Fruit fly (Drosophila melanogaster) whole organism, pupa: ENCODE results near the gene Jhbp2.
A peak's percentile ranks its signal among the peaks of the same experiment; 100 is the strongest.

Experiments used
- CG10348 ChIP-seq: fragments of 200-800 bp; sonication (Bioruptor generic); IDR thresholded peaks from 2 replicates; pipeline ENCODE4 v1.3.6; 2022; ENCODE audit warnings: missing biosample characterization, missing genetic modification characterization
- CG12605 ChIP-seq: fragments of 200-800 bp; sonication (Bioruptor generic); IDR thresholded peaks from 2 replicates; pipeline ENCODE4 v1.3.6; 2022; ENCODE audit warnings: missing biosample characterization, missing genetic modification characterization
- CG13204 ChIP-seq: fragments of 200-800 bp; sonication (Bioruptor generic); optimal IDR thresholded peaks from 2 replicates; lab custom pipeline; 2018; ENCODE audit warnings: missing biosample characterization, mild to moderate bottlenecking, missing genetic modification characterization, moderate library complexity
- CG14655 ChIP-seq: fragments of 200-800 bp; sonication (Bioruptor generic); optimal IDR thresholded peaks from 3 replicates; lab custom pipeline; 2017; ENCODE audit warnings: mild to moderate bottlenecking, missing biosample characterization, missing genetic modification reagents, missing genetic modification characterization
- CG15710 ChIP-seq: fragments of 200-800 bp; sonication (Bioruptor generic); optimal IDR thresholded peaks from 2 replicates; lab custom pipeline; 2018; ENCODE audit warnings: missing biosample characterization, mild to moderate bottlenecking, missing genetic modification characterization, moderate library complexity
- CG17806 ChIP-seq: fragments of 200-800 bp; sonication (Bioruptor generic); optimal IDR thresholded peaks from 2 replicates; lab custom pipeline; 2018; ENCODE audit warnings: missing biosample characterization, mild to moderate bottlenecking, missing genetic modification characterization, moderate library complexity
- CG32121 ChIP-seq: fragments of 200-800 bp; sonication (Bioruptor generic); IDR thresholded peaks from 2 replicates; pipeline ENCODE4 v1.3.6; 2022; ENCODE audit warnings: missing biosample characterization, missing genetic modification characterization
- CG34367 ChIP-seq: fragments of 200-800 bp; sonication (Bioruptor generic); optimal IDR thresholded peaks from 2 replicates; lab custom pipeline; 2018; ENCODE audit warnings: missing biosample characterization, mild to moderate bottlenecking, missing genetic modification characterization
- CG4496 ChIP-seq: fragments of 200-800 bp; sonication (Bioruptor generic); IDR thresholded peaks from 3 replicates; pipeline ENCODE4 v1.3.6; 2022; ENCODE audit warnings: missing biosample characterization, missing genetic modification characterization
- CG8159 ChIP-seq: fragments of 200-800 bp; sonication (Bioruptor generic); optimal IDR thresholded peaks from 3 replicates; lab custom pipeline; 2018; ENCODE audit warnings: missing biosample characterization, mild to moderate bottlenecking, missing genetic modification characterization, moderate library complexity
- CG8301 ChIP-seq: fragments of 200-800 bp; sonication (Bioruptor generic); optimal IDR thresholded peaks from 2 replicates; lab custom pipeline; 2018; ENCODE audit warnings: missing biosample characterization, mild to moderate bottlenecking, missing genetic modification characterization
- CG9948 ChIP-seq: fragments of 200-800 bp; sonication (Bioruptor generic); optimal IDR thresholded peaks from 2 replicates; lab custom pipeline; 2018; ENCODE audit warnings: missing biosample characterization, mild to moderate bottlenecking, missing genetic modification characterization, moderate library complexity
- D1 ChIP-seq: fragments of 200-800 bp; sonication (Bioruptor generic); optimal IDR thresholded peaks from 2 replicates; lab custom pipeline; 2018; ENCODE audit warnings: missing biosample characterization, mild to moderate bottlenecking, missing genetic modification characterization, moderate library complexity
- EcR ChIP-seq: fragments of 200-800 bp; sonication (Bioruptor generic); optimal IDR thresholded peaks from 3 replicates; lab custom pipeline; 2019; ENCODE audit warnings: missing biosample characterization, missing genetic modification characterization, mild to moderate bottlenecking, moderate library complexity, missing genetic modification reagents
- Ets98B ChIP-seq: fragments of 200-800 bp; sonication (Bioruptor generic); IDR thresholded peaks from 2 replicates; pipeline ENCODE4 v1.3.6; 2022; ENCODE audit warnings: missing biosample characterization, missing genetic modification characterization
- Pif1A ChIP-seq: fragments of 200-800 bp; sonication (Bioruptor generic); optimal IDR thresholded peaks from 3 replicates; lab custom pipeline; 2016; ENCODE audit warnings: missing biosample characterization, missing genetic modification characterization
- Pif1B ChIP-seq: fragments of 200-800 bp; sonication (Bioruptor generic); optimal IDR thresholded peaks from 3 replicates; lab custom pipeline; 2016; ENCODE audit warnings: missing biosample characterization, missing genetic modification characterization
- Snoo ChIP-seq: fragments of 200-800 bp; sonication (Bioruptor generic); optimal IDR thresholded peaks from 3 replicates; lab custom pipeline; 2017; ENCODE audit warnings: missing biosample characterization, mild to moderate bottlenecking, missing genetic modification characterization, inconsistent platforms
- fd96Ca ChIP-seq: fragments of 200-800 bp; sonication (Bioruptor generic); IDR thresholded peaks from 3 replicates; pipeline ENCODE4 v1.3.6; 2022; ENCODE audit warnings: missing biosample characterization, missing genetic modification characterization
- gl ChIP-seq: fragments of 200-800 bp; sonication (Bioruptor generic); optimal IDR thresholded peaks from 2 replicates; lab custom pipeline; 2018; ENCODE audit warnings: missing biosample characterization, mild to moderate bottlenecking, missing genetic modification characterization
- rn ChIP-seq: fragments of 200-800 bp; sonication (Bioruptor generic); IDR thresholded peaks from 2 replicates; pipeline ENCODE4 v1.3.6; 2022; ENCODE audit warnings: missing biosample characterization, missing genetic modification characterization

Jhbp2 gene

dm6 chr3R:4952571-4952929 lies 8.6 kb downstream of the Jhbp2 start, which contains the start of gene Ubc6:
TSS of gene Ubc6 (minus strand) at chr3R:4952682.
- TF ChIP-seq CG8159 (tag; lab: Kevin White, UChicago) (peak; percentile 15), Pif1B (GFP tag; lab: Kevin White, UChicago) (peak; percentile 30), CG34367 (tag; lab: Kevin White, UChicago) (peak; percentile 1), Snoo (tag; lab: Kevin White, UChicago) (no peak), CG14655 (no peak), CG9948 (tag; lab: Kevin White, UChicago) (no peak), Pif1A (GFP tag; lab: Kevin White, UChicago) (peak; percentile 15), CG17806 (tag; lab: Kevin White, UChicago) (no peak), EcR (no peak), D1 (peak; percentile 30), rn (GFP tag; lab: Robert Waterston, UW) (no peak), CG15710 (peak; percentile 21), CG4496 (GFP tag; lab: Robert Waterston, UW) (no peak), CG32121 (GFP tag; lab: Robert Waterston, UW) (no peak), CG10348 (GFP tag; lab: Robert Waterston, UW) (no peak), Ets98B (GFP tag; lab: Robert Waterston, UW) (no peak)

- peak; percentile 52 for TF ChIP-seq EcR
- TF ChIP-seq CG17806 (tag; lab: Kevin White, UChicago), result no peak
These were observed 9.2 kb downstream of the Jhbp2 start for dm6 chr3R:4951764-4952570.

DNA sequence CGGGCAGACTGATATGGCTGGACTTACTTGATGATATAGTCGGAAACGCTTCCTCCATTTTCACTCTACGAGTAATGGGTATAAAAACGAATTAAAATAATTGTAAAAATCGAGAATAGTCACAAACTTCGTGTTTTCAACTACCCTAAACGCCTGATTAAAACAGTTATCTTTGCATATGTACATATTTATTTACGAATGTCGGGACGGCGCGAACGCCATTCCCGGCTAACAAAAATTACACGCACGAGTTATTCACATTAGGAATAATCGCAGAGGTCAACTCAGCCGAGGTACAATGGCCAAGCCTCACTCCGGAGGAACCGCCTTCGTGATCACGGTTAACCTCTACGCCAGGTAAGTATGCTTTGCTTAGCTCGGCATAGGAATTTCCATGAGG lies 13.4 kb downstream of the Jhbp2 start:
- no peak for TF ChIP-seq Pif1B (GFP tag; lab: Kevin White, UChicago)
- TF ChIP-seq CG4496 (GFP tag; lab: Robert Waterston, UW), result no peak
- TF ChIP-seq, all 21 proteins: peak for 0

dm6 chr3R:4914439-4914880 lies 46.7 kb downstream of the Jhbp2 start:
- TF ChIP-seq rn (GFP tag; lab: Robert Waterston, UW) (no peak), D1 (no peak), CG8301 (tag; lab: Kevin White, UChicago) (no peak), CG13204 (GFP tag; lab: Kevin White, UChicago) (peak; percentile 32), EcR (peak; percentile 87), CG4496 (GFP tag; lab: Robert Waterston, UW) (no peak), CG10348 (GFP tag; lab: Robert Waterston, UW) (no peak), CG15710 (no peak), CG14655 (peak; percentile 25), CG8159 (tag; lab: Kevin White, UChicago) (peak; percentile 6)

DNA sequence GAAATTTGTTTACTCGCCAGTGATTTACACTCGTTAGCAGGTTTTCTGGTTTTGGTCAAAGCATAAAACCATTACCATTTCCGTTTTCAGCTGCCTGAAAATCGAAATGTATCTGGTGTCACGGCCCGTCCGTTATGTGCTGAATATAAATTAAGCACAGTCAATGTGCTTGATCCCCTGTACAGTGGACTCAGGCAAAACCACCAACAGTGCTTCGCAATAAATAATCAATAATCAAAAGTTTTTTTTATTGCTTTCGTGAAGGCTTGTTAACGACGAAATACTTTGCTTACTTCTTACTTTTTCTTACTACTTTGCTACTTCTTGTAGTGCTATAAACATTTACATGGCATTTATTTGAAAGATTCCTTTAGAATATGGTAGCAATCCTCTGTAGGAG lies 48.0 kb downstream of the Jhbp2 start:
- TF ChIP-seq rn (GFP tag; lab: Robert Waterston, UW), result no peak
- TF ChIP-seq CG17806 (tag; lab: Kevin White, UChicago), result peak; percentile 3

- TF ChIP-seq CG8301 (tag; lab: Kevin White, UChicago) (peak; percentile 52), CG12605 (GFP tag; lab: Robert Waterston, UW) (no peak), D1 (no peak), CG14655 (no peak), CG34367 (tag; lab: Kevin White, UChicago) (peak; percentile 62), rn (GFP tag; lab: Robert Waterston, UW) (no peak), CG32121 (GFP tag; lab: Robert Waterston, UW) (peak; percentile 52; the same call in 1 of the 2 replicates), CG8159 (tag; lab: Kevin White, UChicago) (peak; percentile 58), Ets98B (GFP tag; lab: Robert Waterston, UW) (peak; percentile 59), Pif1A (GFP tag; lab: Kevin White, UChicago) (peak; percentile 66), CG10348 (GFP tag; lab: Robert Waterston, UW) (no peak), CG17806 (tag; lab: Kevin White, UChicago) (peak; percentile 58), EcR (peak; percentile 14), CG4496 (GFP tag; lab: Robert Waterston, UW) (peak; percentile 84), Snoo (tag; lab: Kevin White, UChicago) (peak; percentile 62), CG15710 (peak; percentile 67), CG13204 (GFP tag; lab: Kevin White, UChicago) (peak; percentile 36), CG9948 (tag; lab: Kevin White, UChicago) (peak; percentile 34), Pif1B (GFP tag; lab: Kevin White, UChicago) (peak; percentile 66), fd96Ca (GFP tag; lab: Robert Waterston, UW) (peak; percentile 74; the same call in 2 of the 3 replicates), gl (tag; lab: Kevin White, UChicago) (peak; percentile 29)
- TF ChIP-seq, all 21 proteins: peak for 16
These were observed 49.0 kb downstream of the Jhbp2 start for dm6 chr3R:4912130-4912549.
